Worm (Caenorhabditis elegans) whole organism, late embryonic: ENCODE results near the gene nex-3.
A peak's percentile ranks its signal among the peaks of the same experiment; 100 is the strongest.

Experiments used
- C08G9.2 ChIP-seq: sonication (generic microtip); optimal IDR thresholded peaks from 2 replicates; lab custom pipeline; 2016; ENCODE audit warnings: mild to moderate bottlenecking, missing genetic modification characterization, moderate library complexity, missing compliant biosample characterization
- F13H6.1 ChIP-seq: sonication (generic microtip); optimal IDR thresholded peaks from 2 replicates; lab custom pipeline; 2016; ENCODE audit warnings: missing genetic modification characterization, missing compliant biosample characterization
- K09A11.1 ChIP-seq: sonication (generic microtip); optimal IDR thresholded peaks from 2 replicates; lab custom pipeline; 2017; ENCODE audit warnings: antibody characterized with exemption, mild to moderate bottlenecking, missing genetic modification characterization, missing compliant biosample characterization; ENCODE audit not compliant: insufficient read depth
- Y22D7AL.16 ChIP-seq: sonication (generic microtip); optimal IDR thresholded peaks from 2 replicates; lab custom pipeline; 2016; ENCODE audit warnings: missing genetic modification characterization, missing compliant biosample characterization
- ahr-1 ChIP-seq: sonication (generic microtip); optimal IDR thresholded peaks from 2 replicates; lab custom pipeline; 2016; ENCODE audit warnings: missing genetic modification characterization, missing compliant biosample characterization
- ceh-2 ChIP-seq: sonication (generic microtip); optimal IDR thresholded peaks from 2 replicates; lab custom pipeline; 2016; ENCODE audit warnings: missing genotype, missing genetic modification characterization, missing compliant biosample characterization
- ceh-22 ChIP-seq: sonication (generic microtip); optimal IDR thresholded peaks from 2 replicates; lab custom pipeline; 2017; ENCODE audit warnings: missing biosample characterization, missing genetic modification characterization
- ceh-31 ChIP-seq: sonication (generic microtip); optimal IDR thresholded peaks from 2 replicates; lab custom pipeline; 2016; ENCODE audit warnings: missing genetic modification characterization, missing compliant biosample characterization
- ceh-34 ChIP-seq: sonication (generic microtip); optimal IDR thresholded peaks from 2 replicates; lab custom pipeline; 2016; ENCODE audit warnings: mild to moderate bottlenecking, missing genetic modification characterization, missing compliant biosample characterization
- ceh-48 ChIP-seq: sonication (generic microtip); optimal IDR thresholded peaks from 2 replicates; lab custom pipeline; 2016; ENCODE audit warnings: missing genetic modification characterization, inconsistent platforms, missing compliant biosample characterization
- ceh-6 ChIP-seq: fragments of 200-800 bp; sonication (Bioruptor generic); optimal IDR thresholded peaks from 2 replicates; lab custom pipeline; 2018; ENCODE audit warnings: mild to moderate bottlenecking, missing genetic modification characterization, missing compliant biosample characterization
- ceh-9 ChIP-seq: sonication (generic microtip); optimal IDR thresholded peaks from 2 replicates; lab custom pipeline; 2016; ENCODE audit warnings: mild to moderate bottlenecking, missing genetic modification characterization, inconsistent platforms, missing compliant biosample characterization
- che-1 ChIP-seq: sonication (generic microtip); optimal IDR thresholded peaks from 2 replicates; lab custom pipeline; 2016; ENCODE audit warnings: mild to moderate bottlenecking, missing genetic modification characterization, missing compliant biosample characterization
- dmd-4 ChIP-seq: sonication (generic microtip); optimal IDR thresholded peaks from 2 replicates; lab custom pipeline; 2016; ENCODE audit warnings: borderline replicate concordance, missing genetic modification characterization, missing compliant biosample characterization
- elt-2 ChIP-seq: sonication (generic microtip); optimal IDR thresholded peaks from 2 replicates; lab custom pipeline; 2016; ENCODE audit warnings: missing genetic modification reagents, missing genetic modification characterization, missing compliant biosample characterization
- ets-4 ChIP-seq: sonication (generic microtip); optimal IDR thresholded peaks from 2 replicates; lab custom pipeline; 2016; ENCODE audit warnings: missing genetic modification characterization, missing compliant biosample characterization
- eyg-1 ChIP-seq: sonication (generic microtip); optimal IDR thresholded peaks from 2 replicates; lab custom pipeline; 2016; ENCODE audit warnings: missing genotype, missing genetic modification characterization, missing compliant biosample characterization
- fax-1 ChIP-seq: sonication (generic microtip); optimal IDR thresholded peaks from 2 replicates; lab custom pipeline; 2016; ENCODE audit warnings: missing genotype, missing genetic modification characterization, missing compliant biosample characterization
- fkh-6 ChIP-seq: sonication (generic microtip); optimal IDR thresholded peaks from 2 replicates; lab custom pipeline; 2016; ENCODE audit warnings: missing genetic modification characterization, missing compliant biosample characterization
- gmeb-2 ChIP-seq: sonication (generic microtip); optimal IDR thresholded peaks from 2 replicates; lab custom pipeline; 2016; ENCODE audit warnings: missing genetic modification characterization, inconsistent platforms, missing compliant biosample characterization
- hlh-13 ChIP-seq: fragments of 200-800 bp; sonication (Bioruptor generic); optimal IDR thresholded peaks from 2 replicates; lab custom pipeline; 2018; ENCODE audit warnings: mild to moderate bottlenecking, missing genetic modification characterization, missing compliant biosample characterization
- hlh-15 ChIP-seq: sonication (generic microtip); optimal IDR thresholded peaks from 2 replicates; lab custom pipeline; 2016; ENCODE audit warnings: missing genetic modification characterization, missing compliant biosample characterization
- hlh-30 ChIP-seq: sonication (generic microtip); optimal IDR thresholded peaks from 2 replicates; lab custom pipeline; 2017; ENCODE audit warnings: antibody characterized with exemption, missing genetic modification characterization, missing compliant biosample characterization; ENCODE audit not compliant: insufficient read depth
- hlh-6 ChIP-seq: sonication (generic microtip); optimal IDR thresholded peaks from 2 replicates; lab custom pipeline; 2016; ENCODE audit warnings: missing genotype, missing genetic modification characterization, missing compliant biosample characterization
- lim-6 ChIP-seq: sonication (generic microtip); optimal IDR thresholded peaks from 2 replicates; lab custom pipeline; 2016; ENCODE audit warnings: missing genetic modification characterization, missing compliant biosample characterization
- madf-2 ChIP-seq: sonication (generic microtip); optimal IDR thresholded peaks from 2 replicates; lab custom pipeline; 2017; ENCODE audit warnings: missing genetic modification characterization, missing compliant biosample characterization
- nhr-232 ChIP-seq: sonication (generic microtip); optimal IDR thresholded peaks from 2 replicates; lab custom pipeline; 2016; ENCODE audit warnings: missing genetic modification characterization, missing compliant biosample characterization
- npax-4 ChIP-seq: sonication (generic microtip); optimal IDR thresholded peaks from 2 replicates; lab custom pipeline; 2016; ENCODE audit warnings: missing genetic modification characterization, missing compliant biosample characterization
- odd-2 ChIP-seq: sonication (generic microtip); optimal IDR thresholded peaks from 2 replicates; lab custom pipeline; 2017; ENCODE audit warnings: antibody characterized with exemption, mild to moderate bottlenecking, missing genetic modification characterization, missing compliant biosample characterization
- pat-9 ChIP-seq: fragments of 200-800 bp; sonication (Bioruptor generic); optimal IDR thresholded peaks from 2 replicates; lab custom pipeline; 2018; ENCODE audit warnings: mild to moderate bottlenecking, missing genetic modification characterization, moderate library complexity, missing compliant biosample characterization
- pax-1 ChIP-seq: fragments of 150-350 bp; optimal IDR thresholded peaks from 2 replicates; lab custom pipeline; 2014; ENCODE audit warnings: missing biosample characterization, missing genetic modification characterization
- pqm-1 ChIP-seq: sonication (generic microtip); optimal IDR thresholded peaks from 2 replicates; lab custom pipeline; 2016; ENCODE audit warnings: missing genetic modification characterization, missing compliant biosample characterization
- ref-2 ChIP-seq: sonication (generic microtip); optimal IDR thresholded peaks from 2 replicates; lab custom pipeline; 2016; ENCODE audit warnings: missing genetic modification characterization, missing compliant biosample characterization
- rnt-1 ChIP-seq: sonication (generic microtip); optimal IDR thresholded peaks from 2 replicates; lab custom pipeline; 2016; ENCODE audit warnings: missing genetic modification characterization, missing compliant biosample characterization
- sdc-2 ChIP-seq: sonication (generic microtip); optimal IDR thresholded peaks from 2 replicates; lab custom pipeline; 2016; ENCODE audit warnings: missing genotype, missing genetic modification characterization, missing compliant biosample characterization
- sox-2 ChIP-seq: fragments of 200-800 bp; sonication (Bioruptor generic); IDR thresholded peaks from 2 replicates; pipeline ENCODE4 v1.3.6; 2022; ENCODE audit warnings: missing genetic modification reagents, missing genetic modification characterization, missing compliant biosample characterization
- syd-9 ChIP-seq: sonication (generic microtip); optimal IDR thresholded peaks from 2 replicates; lab custom pipeline; 2016; ENCODE audit warnings: mild to moderate bottlenecking, missing genetic modification characterization, moderate library complexity, missing compliant biosample characterization
- tbx-2 ChIP-seq: sonication (generic microtip); optimal IDR thresholded peaks from 2 replicates; lab custom pipeline; 2016; ENCODE audit warnings: missing genetic modification characterization, missing compliant biosample characterization
- tbx-7 ChIP-seq: sonication (generic microtip); optimal IDR thresholded peaks from 2 replicates; lab custom pipeline; 2016; ENCODE audit warnings: missing genotype, missing genetic modification characterization, missing compliant biosample characterization
- ttx-3 ChIP-seq: sonication (generic microtip); optimal IDR thresholded peaks from 2 replicates; lab custom pipeline; 2016; ENCODE audit warnings: missing genetic modification reagents, missing genetic modification characterization, missing compliant biosample characterization
- unc-3 ChIP-seq, 2 experiments: fragments of 200-800 bp in 1 of 2; sonication (Bioruptor generic) in 1 of 2; sonication (generic microtip) in 1 of 2; conservative IDR thresholded peaks in 1 of 2; optimal IDR thresholded peaks in 1 of 2; 2 replicates each; pipeline versions ENCODE4 v1.3.6 to Lab custom; 2016 to 2022; ENCODE audit warnings: missing compliant biosample characterization in 2 of 2, missing genetic modification characterization in 2 of 2, missing genetic modification reagents in 1 of 2
- unc-42 ChIP-seq: sonication (generic microtip); optimal IDR thresholded peaks from 2 replicates; lab custom pipeline; 2016; ENCODE audit warnings: missing genotype, missing genetic modification characterization, missing compliant biosample characterization
- unc-86 ChIP-seq: sonication (generic microtip); optimal IDR thresholded peaks from 2 replicates; lab custom pipeline; 2016; ENCODE audit warnings: missing genetic modification characterization, missing compliant biosample characterization
- zip-5 ChIP-seq: sonication (generic microtip); optimal IDR thresholded peaks from 2 replicates; lab custom pipeline; 2016; ENCODE audit warnings: missing genetic modification characterization, missing compliant biosample characterization
- ztf-16 ChIP-seq: sonication (generic microtip); optimal IDR thresholded peaks from 2 replicates; lab custom pipeline; 2017; ENCODE audit warnings: missing genetic modification characterization, missing compliant biosample characterization

The nex-3 gene

ce11 chrIII:4470793-4471192 is 28.9 kb downstream of the nex-3 start (continued):
- TF ChIP-seq hlh-15 (tag; lab: Kevin White, UChicago) (peak; percentile 69), ceh-2 (tag; lab: Kevin White, UChicago) (peak; percentile 77), hlh-30 (tag; lab: Kevin White, UChicago) (peak; percentile 49), npax-4 (tag; lab: Kevin White, UChicago) (peak; percentile 86), ztf-16 (peak; percentile 90), tbx-2 (peak; percentile 91), pat-9 (tag; lab: Kevin White, UChicago) (peak; percentile 87), tbx-7 (tag; lab: Kevin White, UChicago) (peak; percentile 60), elt-2 (tag; lab: Kevin White, UChicago) (peak; percentile 93), dmd-4 (tag; lab: Kevin White, UChicago) (peak; percentile 65), nhr-232 (tag; lab: Kevin White, UChicago) (peak; percentile 85), F13H6.1 (tag; lab: Kevin White, UChicago) (peak; percentile 73), C08G9.2 (tag; lab: Kevin White, UChicago) (peak; percentile 67), unc-86 (tag; lab: Kevin White, UChicago) (peak; percentile 89), che-1 (tag; lab: Kevin White, UChicago) (peak; percentile 87), ttx-3 (tag; lab: Kevin White, UChicago) (peak; percentile 83)

ce11 chrIII:4474908-4475307 is 33.0 kb downstream of the nex-3 start, which contains the start of gene ifet-1:
ifet-1 (minus strand) TSS chrIII:4475150.
- TF ChIP-seq unc-86 (tag; lab: Kevin White, UChicago) (no peak), hlh-6 (no peak), gmeb-2 (tag; lab: Kevin White, UChicago) (no peak), dmd-4 (tag; lab: Kevin White, UChicago) (no peak), fkh-6 (tag; lab: Kevin White, UChicago) (no peak), syd-9 (tag; lab: Kevin White, UChicago) (no peak), ztf-16 (no peak), ceh-34 (tag; lab: Kevin White, UChicago) (no peak), odd-2 (tag; lab: Kevin White, UChicago) (no peak), eyg-1 (no peak), pqm-1 (tag; lab: Kevin White, UChicago) (no peak), ceh-9 (tag; lab: Kevin White, UChicago) (no peak), unc-42 (tag; lab: Kevin White, UChicago) (no peak)

DNA sequence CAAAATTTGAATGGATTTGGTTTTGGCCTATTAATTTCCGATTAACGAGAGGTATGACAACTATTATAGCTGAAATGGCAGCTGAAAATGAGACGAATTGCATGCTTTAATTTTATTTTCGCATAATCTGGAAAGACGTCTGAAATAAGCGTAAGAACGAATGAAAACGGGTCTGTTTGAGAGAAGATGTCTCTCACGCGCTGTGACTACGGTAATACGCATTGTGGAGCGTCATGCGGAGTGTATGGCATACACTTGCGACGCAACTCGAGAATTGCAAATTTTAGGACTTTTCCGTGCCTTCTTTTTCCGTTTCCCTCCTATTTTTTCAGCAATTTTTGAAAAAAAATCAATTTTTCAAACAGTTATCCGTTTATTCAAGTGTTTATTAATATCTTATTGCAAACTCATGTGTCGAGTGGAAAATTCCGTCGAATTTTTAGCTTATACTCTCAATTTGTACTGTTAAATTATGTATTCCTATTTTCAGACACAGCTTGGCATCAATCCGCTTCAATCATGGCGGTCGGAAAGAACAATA is 33.6 kb downstream of the nex-3 start, which contains the start of gene rps-1:
TSS of gene rps-1 (plus strand) at position 491 of the 541 bp plus-strand sequence.
- TF ChIP-seq ceh-48, result peak; percentile 48
- TF ChIP-seq ceh-31, result peak; percentile 93
- peak; percentile 44 for TF ChIP-seq fax-1
- peak; percentile 93 for TF ChIP-seq rnt-1 (tag; lab: Kevin White, UChicago)
- TF ChIP-seq unc-3 (GFP tag; conservative IDR thresholded peaks at IDR 0.05; lab: Robert Waterston, UW), result peak; percentile 62; the same call in 1 of the 2 replicates
- TF ChIP-seq unc-3 (tag; optimal IDR thresholded peaks at IDR 0.05; lab: Kevin White, UChicago), result peak; percentile 50
- peak; percentile 30 for TF ChIP-seq nhr-232 (tag; lab: Kevin White, UChicago)
- TF ChIP-seq pat-9 (tag; lab: Kevin White, UChicago), result peak; percentile 59
- TF ChIP-seq lim-6 (tag; lab: Kevin White, UChicago), result peak; percentile 43
- TF ChIP-seq zip-5 (tag; lab: Kevin White, UChicago), result peak; percentile 6
- TF ChIP-seq madf-2 (tag; lab: Kevin White, UChicago), result peak; percentile 78
- TF ChIP-seq dmd-4 (tag; lab: Kevin White, UChicago), result no peak
- peak; percentile 79 for TF ChIP-seq pax-1 (tag; lab: Kevin White, UChicago)
- TF ChIP-seq ztf-16, result peak; percentile 93
- peak; percentile 60 for TF ChIP-seq Y22D7AL.16 (tag; lab: Kevin White, UChicago)
- TF ChIP-seq che-1 (tag; lab: Kevin White, UChicago), result peak; percentile 7
- TF ChIP-seq sox-2 (GFP tag; lab: Robert Waterston, UW), result no peak; the same call in 1 of the 2 replicates
- TF ChIP-seq pqm-1 (tag; lab: Kevin White, UChicago), result peak; percentile 13
- peak; percentile 49 for TF ChIP-seq sdc-2 (tag; lab: Kevin White, UChicago)
- peak; percentile 79 for TF ChIP-seq ceh-22 (tag; lab: Kevin White, UChicago)
- peak; percentile 79 for TF ChIP-seq K09A11.1 (tag; lab: Kevin White, UChicago)
- TF ChIP-seq odd-2 (tag; lab: Kevin White, UChicago), result no peak
- no peak for TF ChIP-seq ceh-6 (GFP tag; lab: Kevin White, UChicago)
- peak; percentile 82 for TF ChIP-seq elt-2 (tag; lab: Kevin White, UChicago)
- peak; percentile 72 for TF ChIP-seq F13H6.1 (tag; lab: Kevin White, UChicago)
- TF ChIP-seq syd-9 (tag; lab: Kevin White, UChicago), result peak; percentile 79
- TF ChIP-seq ref-2 (tag; lab: Kevin White, UChicago), result peak; percentile 96
- peak; percentile 42 for TF ChIP-seq ttx-3 (tag; lab: Kevin White, UChicago)
- TF ChIP-seq ahr-1 (tag; lab: Kevin White, UChicago), result peak; percentile 7
- TF ChIP-seq ets-4 (tag; lab: Kevin White, UChicago), result peak; percentile 80
- no peak for TF ChIP-seq hlh-13
